Worm (Caenorhabditis elegans) whole organism, young adult: ENCODE data around the gene Y46G5A.34.
A peak's percentile ranks its signal among the peaks of the same experiment; 100 is the strongest.

Source experiments
- B0336.3 ChIP-seq: fragments of 200-800 bp; sonication (Bioruptor generic); IDR thresholded peaks from 2 replicates; pipeline ENCODE4 v1.3.6; 2022; ENCODE audit warnings: missing genetic modification characterization, missing compliant biosample characterization
- C17E4.6 ChIP-seq: fragments of 200-800 bp; sonication (Bioruptor generic); IDR thresholded peaks from 2 replicates; pipeline ENCODE4 v1.3.6; 2022; ENCODE audit warnings: missing genetic modification reagents, missing genetic modification characterization, missing compliant biosample characterization
- F33H1.4 ChIP-seq: fragments of 200-800 bp; sonication (Bioruptor generic); IDR thresholded peaks from 2 replicates; pipeline ENCODE4 v1.3.6; 2022; ENCODE audit warnings: missing genetic modification reagents, missing genetic modification characterization, missing compliant biosample characterization
- F49E8.2 ChIP-seq: sonication (generic microtip); optimal IDR thresholded peaks from 3 replicates; lab custom pipeline; 2017; ENCODE audit warnings: missing genetic modification characterization, mild to moderate bottlenecking, missing compliant biosample characterization, antibody characterized with exemption, moderate library complexity; ENCODE audit not compliant: insufficient read depth
- Y53G8AR.9 ChIP-seq: fragments of 200-800 bp; sonication (Bioruptor generic); conservative IDR thresholded peaks from 2 replicates; pipeline ENCODE4 v1.3.6; 2022; ENCODE audit warnings: missing genetic modification reagents, missing genetic modification characterization, missing compliant biosample characterization
- Y67H2A.10 ChIP-seq: fragments of 200-800 bp; sonication (Bioruptor generic); conservative IDR thresholded peaks from 2 replicates; pipeline ENCODE4 v1.3.6; 2022; ENCODE audit warnings: missing genetic modification reagents, missing genetic modification characterization, missing compliant biosample characterization
- Y79H2A.3 ChIP-seq: fragments of 200-800 bp; sonication (Bioruptor generic); conservative IDR thresholded peaks from 2 replicates; pipeline ENCODE4 v1.3.6; 2022; ENCODE audit warnings: missing genetic modification reagents, missing genetic modification characterization, missing compliant biosample characterization
- Y95B8A.8 ChIP-seq: fragments of 200-800 bp; sonication (Bioruptor generic); IDR thresholded peaks from 2 replicates; pipeline ENCODE4 v1.3.6; 2022; ENCODE audit warnings: missing genetic modification reagents, missing genetic modification characterization, missing compliant biosample characterization
- ama-1 ChIP-seq, 3 experiments: fragments of 150-350 bp in 1 of 3; sonication (generic microtip) in 2 of 3; optimal IDR thresholded peaks; 2 replicates each; lab custom pipeline; 2014 to 2018; ENCODE audit warnings: missing biosample characterization in 2 of 3, missing genetic modification characterization in 2 of 3, missing genetic modification reagents in 2 of 3
- athp-1 ChIP-seq: sonication (generic microtip); optimal IDR thresholded peaks from 2 replicates; lab custom pipeline; 2017; ENCODE audit warnings: mild to moderate bottlenecking, missing genetic modification characterization, missing compliant biosample characterization
- attf-3 ChIP-seq: fragments of 200-800 bp; sonication (Bioruptor generic); conservative IDR thresholded peaks from 2 replicates; pipeline ENCODE4 v1.3.6; 2022; ENCODE audit warnings: missing genetic modification reagents, missing genetic modification characterization, missing compliant biosample characterization
- attf-5 ChIP-seq: fragments of 200-800 bp; sonication (Bioruptor generic); optimal IDR thresholded peaks from 2 replicates; lab custom pipeline; 2018; ENCODE audit warnings: mild to moderate bottlenecking, missing genetic modification characterization, missing compliant biosample characterization
- attf-6 ChIP-seq: fragments of 200-800 bp; sonication (Bioruptor generic); IDR thresholded peaks from 2 replicates; pipeline ENCODE4 v1.3.6; 2022; ENCODE audit warnings: missing genetic modification reagents, missing genetic modification characterization, missing compliant biosample characterization
- bed-1 ChIP-seq: fragments of 200-800 bp; sonication (Bioruptor generic); IDR thresholded peaks from 2 replicates; pipeline ENCODE4 v1.3.6; 2022; ENCODE audit warnings: missing genetic modification reagents, missing genetic modification characterization, missing compliant biosample characterization
- ccch-3 ChIP-seq: fragments of 200-800 bp; sonication (Bioruptor generic); optimal IDR thresholded peaks from 2 replicates; lab custom pipeline; 2018; ENCODE audit warnings: mild to moderate bottlenecking, missing genetic modification characterization, missing compliant biosample characterization
- cebp-1 ChIP-seq, 2 experiments: fragments of 200-800 bp in 1 of 2; sonication (Bioruptor generic) in 1 of 2; sonication (generic microtip) in 1 of 2; IDR thresholded peaks in 1 of 2; optimal IDR thresholded peaks in 1 of 2; 2 replicates each; pipeline versions ENCODE4 v1.3.6 to Lab custom; 2017 to 2022; ENCODE audit warnings: missing compliant biosample characterization in 2 of 2, missing genetic modification characterization in 2 of 2, mild to moderate bottlenecking in 1 of 2, missing genetic modification reagents in 1 of 2, moderate library complexity in 1 of 2
- ceh-100 ChIP-seq: fragments of 200-800 bp; sonication (Bioruptor generic); IDR thresholded peaks from 2 replicates; pipeline ENCODE4 v1.3.6; 2022; ENCODE audit warnings: missing genetic modification reagents, missing genetic modification characterization, missing compliant biosample characterization
- ceh-91 ChIP-seq: fragments of 200-800 bp; sonication (Bioruptor generic); IDR thresholded peaks from 2 replicates; pipeline ENCODE4 v1.3.6; 2022; ENCODE audit warnings: missing genetic modification reagents, missing genetic modification characterization, missing compliant biosample characterization
- dox-1 ChIP-seq: fragments of 200-800 bp; sonication (Bioruptor generic); IDR thresholded peaks from 2 replicates; pipeline ENCODE4 v1.3.6; 2022; ENCODE audit warnings: missing genetic modification reagents, missing genetic modification characterization, missing compliant biosample characterization
- dpff-1 ChIP-seq: sonication (generic microtip); optimal IDR thresholded peaks from 2 replicates; lab custom pipeline; 2017; ENCODE audit warnings: mild to moderate bottlenecking, missing genetic modification characterization, missing compliant biosample characterization
- egl-18 ChIP-seq: fragments of 200-800 bp; sonication (Bioruptor generic); IDR thresholded peaks from 2 replicates; pipeline ENCODE4 v1.3.6; 2022; ENCODE audit warnings: missing genetic modification reagents, missing genetic modification characterization, missing compliant biosample characterization
- ets-4 ChIP-seq: fragments of 200-800 bp; sonication (Bioruptor generic); optimal IDR thresholded peaks from 2 replicates; lab custom pipeline; 2018; ENCODE audit warnings: mild to moderate bottlenecking, missing genetic modification characterization, missing compliant biosample characterization
- fkh-3 ChIP-seq: sonication (generic microtip); optimal IDR thresholded peaks from 2 replicates; lab custom pipeline; 2016; ENCODE audit warnings: mild to moderate bottlenecking, missing genetic modification characterization, missing compliant biosample characterization
- him-1 ChIP-seq: sonication (generic microtip); optimal IDR thresholded peaks from 2 replicates; lab custom pipeline; 2016; ENCODE audit warnings: missing genotype, missing genetic modification reagents, missing genetic modification characterization, missing compliant biosample characterization
- hlh-12 ChIP-seq: sonication (generic microtip); optimal IDR thresholded peaks from 2 replicates; lab custom pipeline; 2016; ENCODE audit warnings: missing genetic modification characterization, missing compliant biosample characterization
- hmg-1.2 ChIP-seq: fragments of 200-800 bp; sonication (Bioruptor generic); IDR thresholded peaks from 2 replicates; pipeline ENCODE4 v1.3.6; 2022; ENCODE audit warnings: missing genetic modification reagents, missing genetic modification characterization, missing compliant biosample characterization
- hsf-1 ChIP-seq: fragments of 200-800 bp; sonication (Bioruptor generic); IDR thresholded peaks from 2 replicates; pipeline ENCODE4 v1.3.6; 2022; ENCODE audit warnings: missing genetic modification reagents, missing genetic modification characterization, missing compliant biosample characterization
- lin-35 ChIP-seq, 3 experiments: fragments of 150-350 bp in 2 of 3; sonication (generic microtip) in 1 of 3; optimal IDR thresholded peaks; 2 replicates each; lab custom pipeline; 2014 to 2018; ENCODE audit warnings: missing biosample characterization in 3 of 3, missing genetic modification characterization in 3 of 3, missing genetic modification reagents in 3 of 3
- lsl-1 ChIP-seq: fragments of 200-800 bp; sonication (Bioruptor generic); optimal IDR thresholded peaks from 2 replicates; lab custom pipeline; 2018; ENCODE audit warnings: mild to moderate bottlenecking, missing genetic modification characterization, moderate library complexity, missing compliant biosample characterization
- madf-3 ChIP-seq: fragments of 200-800 bp; sonication (Bioruptor generic); IDR thresholded peaks from 2 replicates; pipeline ENCODE4 v1.3.6; 2022; ENCODE audit warnings: missing genetic modification reagents, missing genetic modification characterization, missing compliant biosample characterization
- madf-8 ChIP-seq: fragments of 200-800 bp; sonication (Bioruptor generic); conservative IDR thresholded peaks from 2 replicates; pipeline ENCODE4 v1.3.6; 2022; ENCODE audit warnings: missing genetic modification reagents, missing genetic modification characterization, missing compliant biosample characterization
- mcd-1 ChIP-seq: fragments of 200-800 bp; sonication (Bioruptor generic); IDR thresholded peaks from 2 replicates; pipeline ENCODE4 v1.3.6; 2022; ENCODE audit warnings: missing genetic modification reagents, missing genetic modification characterization, missing compliant biosample characterization
- mel-28 ChIP-seq: sonication (generic microtip); optimal IDR thresholded peaks from 2 replicates; lab custom pipeline; 2016; ENCODE audit warnings: borderline replicate concordance, mild to moderate bottlenecking, missing genetic modification characterization, missing compliant biosample characterization
- nfya-1 ChIP-seq: sonication (generic microtip); optimal IDR thresholded peaks from 2 replicates; lab custom pipeline; 2017; ENCODE audit warnings: antibody characterized with exemption, missing compliant biosample characterization, missing genetic modification characterization, borderline replicate concordance; ENCODE audit not compliant: insufficient read depth
- nfyb-1 ChIP-seq: fragments of 200-800 bp; sonication (Bioruptor generic); IDR thresholded peaks from 2 replicates; pipeline ENCODE4 v1.3.6; 2022; ENCODE audit warnings: missing genetic modification reagents, missing genetic modification characterization, missing compliant biosample characterization
- nhr-27 ChIP-seq: fragments of 200-800 bp; sonication (Bioruptor generic); optimal IDR thresholded peaks from 2 replicates; lab custom pipeline; 2018; ENCODE audit warnings: mild to moderate bottlenecking, missing genetic modification characterization, moderate library complexity, missing compliant biosample characterization
- rcor-1 ChIP-seq: fragments of 200-800 bp; sonication (Bioruptor generic); IDR thresholded peaks from 2 replicates; pipeline ENCODE4 v1.3.6; 2022; ENCODE audit warnings: missing genetic modification reagents, missing genetic modification characterization, missing compliant biosample characterization
- rpc-1 ChIP-seq, 2 experiments: fragments of 150-350 bp in 1 of 2; sonication (generic microtip) in 1 of 2; optimal IDR thresholded peaks; 2 replicates each; lab custom pipeline; 2014 to 2018; ENCODE audit warnings: missing biosample characterization in 1 of 2, missing genetic modification characterization in 1 of 2, missing genetic modification reagents in 1 of 2, missing genotype in 1 of 2
- snpc-3.4 ChIP-seq: sonication (generic microtip); optimal IDR thresholded peaks from 2 replicates; lab custom pipeline; 2017; ENCODE audit warnings: missing genetic modification characterization, mild to moderate bottlenecking, missing compliant biosample characterization, antibody characterized with exemption, moderate library complexity, missing genotype, missing genetic modification reagents
- tbx-9 ChIP-seq: sonication (generic microtip); optimal IDR thresholded peaks from 2 replicates; lab custom pipeline; 2016; ENCODE audit warnings: borderline replicate concordance, missing genetic modification characterization, inconsistent platforms, missing compliant biosample characterization
- unc-130 ChIP-seq: sonication (generic microtip); optimal IDR thresholded peaks from 2 replicates; lab custom pipeline; 2016; ENCODE audit warnings: missing genetic modification reagents, missing genetic modification characterization, missing compliant biosample characterization
- xnd-1 ChIP-seq: sonication (generic microtip); optimal IDR thresholded peaks from 2 replicates; lab custom pipeline; 2016; ENCODE audit warnings: missing genotype, missing genetic modification reagents, missing genetic modification characterization, missing compliant biosample characterization
- zfh-2 ChIP-seq: fragments of 200-800 bp; sonication (Bioruptor generic); conservative IDR thresholded peaks from 2 replicates; pipeline ENCODE4 v1.3.6; 2022; ENCODE audit warnings: missing genetic modification reagents, missing genetic modification characterization, missing compliant biosample characterization
- ztf-22 ChIP-seq: fragments of 200-800 bp; sonication (Bioruptor generic); optimal IDR thresholded peaks from 2 replicates; lab custom pipeline; 2018; ENCODE audit warnings: mild to moderate bottlenecking, missing genetic modification characterization, moderate library complexity, missing compliant biosample characterization
- ztf-26 ChIP-seq: sonication (generic microtip); optimal IDR thresholded peaks from 2 replicates; lab custom pipeline; 2017; ENCODE audit warnings: missing genetic modification characterization, missing compliant biosample characterization
- ztf-28 ChIP-seq: fragments of 200-800 bp; sonication (Bioruptor generic); IDR thresholded peaks from 2 replicates; pipeline ENCODE4 v1.3.6; 2022; ENCODE audit warnings: missing genetic modification reagents, missing genetic modification characterization, missing compliant biosample characterization

Y46G5A.34 gene

ce11 chrII:12739306-12739705 lies 37.2 kb upstream of the Y46G5A.34 start:
- TF ChIP-seq ets-4 (GFP tag; lab: Kevin White, UChicago) (no peak), dox-1 (GFP tag; lab: Robert Waterston, UW) (peak; percentile 58), rcor-1 (GFP tag; lab: Robert Waterston, UW) (peak; percentile 78), snpc-3.4 (peak; percentile 93), lin-35 (GFP tag; optimal IDR thresholded peaks at IDR 0.05; lab: Kevin White, UChicago) (peak in 2 of 3 experiments; percentile 12 to 66), egl-18 (no peak), cebp-1 (GFP tag; IDR thresholded peaks at IDR 0.05; lab: Robert Waterston, UW) (no peak), cebp-1 (tag; optimal IDR thresholded peaks at IDR 0.05; lab: Kevin White, UChicago) (no peak), hlh-12 (no peak), nfyb-1 (GFP tag; lab: Robert Waterston, UW) (no peak), athp-1 (tag; lab: Kevin White, UChicago) (peak; percentile 68), hsf-1 (GFP tag; lab: Robert Waterston, UW) (peak; percentile 97), Y79H2A.3 (GFP tag; lab: Robert Waterston, UW) (peak; percentile 78; the same call in 1 of the 2 replicates), zfh-2 (GFP tag; lab: Robert Waterston, UW) (no peak), dpff-1 (tag; lab: Kevin White, UChicago) (no peak), nfya-1 (tag; lab: Kevin White, UChicago) (no peak), ztf-26 (tag; lab: Kevin White, UChicago) (no peak), xnd-1 (peak; percentile 94), attf-3 (GFP tag; lab: Robert Waterston, UW) (peak; percentile 59), ceh-100 (GFP tag; lab: Robert Waterston, UW) (peak; percentile 57; the same call in 1 of the 2 replicates), bed-1 (no peak), ceh-91 (GFP tag; lab: Robert Waterston, UW) (peak; percentile 96), ztf-28 (GFP tag; lab: Robert Waterston, UW) (no peak), lsl-1 (GFP tag; lab: Kevin White, UChicago) (peak; percentile 95), C17E4.6 (GFP tag; lab: Robert Waterston, UW) (peak; percentile 58; the same call in 1 of the 2 replicates), rpc-1 (optimal IDR thresholded peaks at IDR 0.05; lab: Kevin White, UChicago) (no peak), rpc-1 (tag; optimal IDR thresholded peaks at IDR 0.05; lab: Kevin White, UChicago) (no peak), F33H1.4 (GFP tag; lab: Robert Waterston, UW) (peak; percentile 85), attf-6 (GFP tag; lab: Robert Waterston, UW) (0 out of 2 replicates have a peak, but pooled peaks have one; percentile 45), tbx-9 (tag; lab: Kevin White, UChicago) (no peak), madf-3 (GFP tag; lab: Robert Waterston, UW) (peak; percentile 83; the same call in 1 of the 2 replicates), Y67H2A.10 (GFP tag; lab: Robert Waterston, UW) (peak; percentile 69), B0336.3 (GFP tag; lab: Robert Waterston, UW) (0 out of 2 replicates have a peak, but pooled peaks have one; percentile 18), attf-5 (no peak), nhr-27 (tag; lab: Kevin White, UChicago) (no peak), hmg-1.2 (GFP tag; lab: Robert Waterston, UW) (peak; percentile 56; the same call in 1 of the 2 replicates), unc-130 (GFP tag; lab: Kevin White, UChicago) (peak; percentile 56), Y53G8AR.9 (GFP tag; lab: Robert Waterston, UW) (peak; percentile 60; the same call in 1 of the 2 replicates), fkh-3 (tag; lab: Kevin White, UChicago) (no peak), mel-28 (no peak), F49E8.2 (peak; percentile 76), ccch-3 (no peak), ztf-22 (GFP tag; lab: Kevin White, UChicago) (no peak), madf-8 (GFP tag; lab: Robert Waterston, UW) (peak; percentile 94), him-1 (tag; lab: Kevin White, UChicago) (peak; percentile 22), Y95B8A.8 (GFP tag; lab: Robert Waterston, UW) (peak; percentile 91), ama-1 (optimal IDR thresholded peaks at IDR 0.05; lab: Kevin White, UChicago) (no peak), ama-1 (GFP tag; optimal IDR thresholded peaks at IDR 0.05; lab: Kevin White, UChicago) (no peak), mcd-1 (peak; percentile 58; the same call in 1 of the 2 replicates)
